Worm (Caenorhabditis elegans): ENCODE measurements around the gene eef-1A.2.

Gene eef-1A.2

ce11 chrX:7791802-7792201 lies 31.7 kb upstream of the eef-1A.2 start (continued):
- TF ChIP-seq mep-1 (tag; optimal IDR thresholded peaks at IDR 0.05) (peak; percentile 53), nhr-19 (GFP tag; conservative IDR thresholded peaks at IDR 0.05) (no peak), elt-2 (tag; optimal IDR thresholded peaks at IDR 0.05) (no peak), nhr-90 (tag; optimal IDR thresholded peaks at IDR 0.05; ENCODE audit: poor library complexity) (no peak), lin-35 (GFP tag; optimal IDR thresholded peaks at IDR 0.05) (no peak), nhr-71 (tag; optimal IDR thresholded peaks at IDR 0.05) (peak; percentile 86), fkh-10 (GFP tag; optimal IDR thresholded peaks at IDR 0.05) (no peak), irx-1 (tag; optimal IDR thresholded peaks at IDR 0.05) (no peak), dpl-1 (GFP tag; optimal IDR thresholded peaks at IDR 0.05) (no peak), isw-1 (GFP tag; IDR thresholded peaks at IDR 0.05) (0 out of 2 replicates have a peak, but pooled peaks have one; percentile 15), snu-23 (GFP tag; optimal IDR thresholded peaks at IDR 0.05) (no peak), mef-2 (tag; optimal IDR thresholded peaks at IDR 0.05) (peak; percentile 1), Y116A8C.19 (tag; optimal IDR thresholded peaks at IDR 0.05; ENCODE audit: borderline replicate concordance) (no peak), pag-3 (tag; optimal IDR thresholded peaks at IDR 0.05; ENCODE audit: borderline replicate concordance, insufficient read depth) (no peak), nhr-12 (tag; optimal IDR thresholded peaks at IDR 0.05) (no peak), vab-15 (tag; optimal IDR thresholded peaks at IDR 0.05) (no peak), snpc-4 (tag; optimal IDR thresholded peaks at IDR 0.05) (no peak), efl-3 (GFP tag; optimal IDR thresholded peaks at IDR 0.05) (no peak), ztf-11 (tag; optimal IDR thresholded peaks at IDR 0.05) (no peak), zag-1 (tag; optimal IDR thresholded peaks at IDR 0.05) (no peak), unc-86 (tag; optimal IDR thresholded peaks at IDR 0.05) (peak; percentile 50), dsc-1 (tag; optimal IDR thresholded peaks at IDR 0.05) (peak; percentile 65), ceh-90 (tag; optimal IDR thresholded peaks at IDR 0.05) (no peak), ceh-8 (GFP tag; optimal IDR thresholded peaks at IDR 0.05) (peak; percentile 5), unc-62 (GFP tag; optimal IDR thresholded peaks at IDR 0.05) (no peak), egl-27 (tag; optimal IDR thresholded peaks at IDR 0.05) (no peak), ces-1 (GFP tag; optimal IDR thresholded peaks at IDR 0.05) (no peak), lsy-2 (tag; optimal IDR thresholded peaks at IDR 0.05) (peak in 1 of 2 experiments; percentile 28), C04F5.9 (tag; optimal IDR thresholded peaks at IDR 0.05) (no peak), lin-15B (tag; optimal IDR thresholded peaks at IDR 0.05) (no peak), lin-13 (GFP tag; optimal IDR thresholded peaks at IDR 0.05) (peak; percentile 12), mdl-1 (tag; optimal IDR thresholded peaks at IDR 0.05) (no peak), sptf-1 (tag; optimal IDR thresholded peaks at IDR 0.05) (no peak), nhr-77 (tag; optimal IDR thresholded peaks at IDR 0.05) (no peak), tbx-2 (tag; optimal IDR thresholded peaks at IDR 0.05) (peak; percentile 22), mab-9 (GFP tag; IDR thresholded peaks at IDR 0.05) (no peak), ets-5 (GFP tag; IDR thresholded peaks at IDR 0.05) (no peak), ceh-63 (GFP tag; optimal IDR thresholded peaks at IDR 0.05) (no peak), C34B4.2 (tag; optimal IDR thresholded peaks at IDR 0.05) (no peak)

ce11 chrX:7793377-7794041 lies 29.9 kb upstream of the eef-1A.2 start, which contains the start of gene ZK154.6:
ZK154.6 (minus strand) TSS chrX:7793563.
- TF ChIP-seq skn-1 (tag; optimal IDR thresholded peaks at IDR 0.05) (no peak), ama-1 (optimal IDR thresholded peaks at IDR 0.05) (no peak), lin-15B (tag; optimal IDR thresholded peaks at IDR 0.05) (no peak), lin-39 (tag; optimal IDR thresholded peaks at IDR 0.05) (no peak), elt-3 (tag; optimal IDR thresholded peaks at IDR 0.05) (peak in 2 of 6 experiments; percentile 29 to 57), unc-86 (tag; optimal IDR thresholded peaks at IDR 0.05) (no peak), snpc-4 (tag; optimal IDR thresholded peaks at IDR 0.05) (peak; percentile 1), F16B12.6 (tag; optimal IDR thresholded peaks at IDR 0.05) (peak; percentile 22), isw-1 (GFP tag; IDR thresholded peaks at IDR 0.05) (no peak), nhr-11 (tag; optimal IDR thresholded peaks at IDR 0.05) (no peak), swsn-7 (tag; optimal IDR thresholded peaks at IDR 0.05) (peak; percentile 49), ztf-4 (tag; optimal IDR thresholded peaks at IDR 0.05) (no peak), ceh-63 (GFP tag; optimal IDR thresholded peaks at IDR 0.05) (no peak), nhr-71 (tag; optimal IDR thresholded peaks at IDR 0.05) (peak; percentile 62), egl-13 (tag; optimal IDR thresholded peaks at IDR 0.05) (no peak), unc-62 (GFP tag; optimal IDR thresholded peaks at IDR 0.05) (no peak), vab-15 (tag; optimal IDR thresholded peaks at IDR 0.05) (no peak), mab-9 (GFP tag; IDR thresholded peaks at IDR 0.05) (no peak), C16A3.4 (tag; optimal IDR thresholded peaks at IDR 0.05) (peak; percentile 5), nhr-20 (tag; optimal IDR thresholded peaks at IDR 0.05) (peak; percentile 29), unc-98 (GFP tag; IDR thresholded peaks at IDR 0.05) (no peak), nhr-90 (tag; optimal IDR thresholded peaks at IDR 0.05; ENCODE audit: poor library complexity) (peak; percentile 21), nhr-77 (tag; optimal IDR thresholded peaks at IDR 0.05) (no peak)

Measured in whole organism, L1 larva.